Fruit fly (Drosophila melanogaster) whole organism, wandering third instar larva: ENCODE results near the gene CG11349.

Experiments used
- HLH106 ChIP-seq: fragments of 200-800 bp; optimal IDR thresholded peaks from 3 replicates; lab custom pipeline; 2019; ENCODE audit warnings: missing biosample characterization, mild to moderate bottlenecking, missing genetic modification characterization, moderate library complexity
- Mio ChIP-seq: sonication (Bioruptor generic); optimal IDR thresholded peaks from 2 replicates; lab custom pipeline; 2016; ENCODE audit warnings: missing biosample characterization, missing genetic modification characterization
- N ChIP-seq: fragments of >200 bp; optimal IDR thresholded peaks from 2 replicates; lab custom pipeline; 2018; ENCODE audit warnings: missing biosample characterization, missing external identifiers, missing genetic modification characterization
- OdsH ChIP-seq: fragments of 200-800 bp; sonication (Bioruptor generic); optimal IDR thresholded peaks from 2 replicates; lab custom pipeline; 2016; ENCODE audit warnings: missing biosample characterization, mild to moderate bottlenecking, missing genetic modification characterization
- Vsx2 ChIP-seq: fragments of 200-300, 225-300 bp; sonication (Bioruptor generic); optimal IDR thresholded peaks from 2 replicates; lab custom pipeline; 2018; ENCODE audit warnings: missing biosample characterization, missing genetic modification characterization; ENCODE audit not compliant: partially characterized antibody
- fru ChIP-seq: fragments of 200-800 bp; sonication (Bioruptor generic); optimal IDR thresholded peaks from 3 replicates; lab custom pipeline; 2016; ENCODE audit warnings: missing biosample characterization, mild to moderate bottlenecking, missing genetic modification characterization
- lola ChIP-seq: fragments of >200 bp; optimal IDR thresholded peaks from 2 replicates; lab custom pipeline; 2017; ENCODE audit warnings: missing biosample characterization, missing genetic modification characterization
- psq ChIP-seq: fragments of 200-800 bp; sonication (Bioruptor generic); optimal IDR thresholded peaks from 3 replicates; lab custom pipeline; 2017; ENCODE audit warnings: missing biosample characterization, mild to moderate bottlenecking, missing genetic modification characterization, moderate library complexity
- sage ChIP-seq: fragments of 200-800 bp; sonication (Bioruptor generic); optimal IDR thresholded peaks from 2 replicates; lab custom pipeline; 2016; ENCODE audit warnings: missing biosample characterization, mild to moderate bottlenecking, missing genetic modification characterization

dm6 chr3L:4493609-4494008 lies 20.7 kb downstream of the CG11349 start:
- no peak for TF ChIP-seq OdsH (GFP tag; lab: Kevin White, UChicago)
- TF ChIP-seq N (GFP tag; lab: Kevin White, UChicago): no peak
- no peak for TF ChIP-seq Mio
- no peak for TF ChIP-seq HLH106 (tag; lab: Kevin White, UChicago)
- TF ChIP-seq fru (GFP tag; lab: Kevin White, UChicago): no peak
- TF ChIP-seq sage (GFP tag; lab: Kevin White, UChicago): no peak
- no peak for TF ChIP-seq psq (GFP tag; lab: Kevin White, UChicago)
- TF ChIP-seq Vsx2 (GFP tag; lab: Kevin White, UChicago): no peak
- TF ChIP-seq lola (GFP tag; lab: Kevin White, UChicago): no peak
